Worm (Caenorhabditis elegans) whole organism, L1 larva: ENCODE results near the gene R09E10.1.

Experiments used
- C16A3.4 ChIP-seq: fragments of 150-350 bp; optimal IDR thresholded peaks from 2 replicates; lab custom pipeline; 2014; ENCODE audit warnings: missing biosample characterization, missing genetic modification characterization
- F16B12.6 ChIP-seq: fragments of 150-350 bp; optimal IDR thresholded peaks from 2 replicates; lab custom pipeline; 2014; ENCODE audit warnings: missing biosample characterization, missing genetic modification characterization
- aha-1 ChIP-seq: fragments of 150-350 bp; optimal IDR thresholded peaks from 2 replicates; lab custom pipeline; 2014; ENCODE audit warnings: missing biosample characterization, missing genetic modification characterization
- ama-1 ChIP-seq: fragments of 150-350 bp; optimal IDR thresholded peaks from 2 replicates; lab custom pipeline; 2014
- blmp-1 ChIP-seq: fragments of 150-350 bp; optimal IDR thresholded peaks from 2 replicates; lab custom pipeline; 2014; ENCODE audit warnings: missing biosample characterization, missing genetic modification characterization
- ceh-63 ChIP-seq: fragments of 200-800 bp; sonication (Bioruptor generic); optimal IDR thresholded peaks from 2 replicates; lab custom pipeline; 2018; ENCODE audit warnings: mild to moderate bottlenecking, missing genetic modification characterization, missing compliant biosample characterization
- ceh-8 ChIP-seq: fragments of 200-800 bp; sonication (Bioruptor generic); optimal IDR thresholded peaks from 2 replicates; lab custom pipeline; 2018; ENCODE audit warnings: mild to moderate bottlenecking, missing genetic modification characterization, moderate library complexity, missing compliant biosample characterization
- ceh-82 ChIP-seq, 3 experiments: fragments of 150-350 bp in 1 of 3; sonication (generic microtip) in 2 of 3; optimal IDR thresholded peaks; 2 replicates each; lab custom pipeline; 2014 to 2017; ENCODE audit warnings: missing biosample characterization in 3 of 3, missing genetic modification characterization in 3 of 3
- ces-1 ChIP-seq: fragments of 150-350 bp; optimal IDR thresholded peaks from 2 replicates; lab custom pipeline; 2014; ENCODE audit warnings: missing biosample characterization, missing genetic modification reagents, missing genetic modification characterization
- dpl-1 ChIP-seq, 3 experiments: fragments of 150-350 bp in 2 of 3; sonication (generic microtip) in 1 of 3; optimal IDR thresholded peaks; 2 replicates each; lab custom pipeline; 2014 to 2017; ENCODE audit warnings: missing biosample characterization in 3 of 3, missing genetic modification characterization in 3 of 3, missing genetic modification reagents in 3 of 3
- dsc-1 ChIP-seq: sonication (generic microtip); optimal IDR thresholded peaks from 2 replicates; lab custom pipeline; 2016; ENCODE audit warnings: mild to moderate bottlenecking, missing genetic modification characterization, missing compliant biosample characterization
- egl-13 ChIP-seq: sonication (generic microtip); optimal IDR thresholded peaks from 2 replicates; lab custom pipeline; 2016; ENCODE audit warnings: missing genotype, missing genetic modification reagents, missing genetic modification characterization, missing compliant biosample characterization
- fkh-10 ChIP-seq: sonication (generic microtip); optimal IDR thresholded peaks from 2 replicates; lab custom pipeline; 2017; ENCODE audit warnings: missing biosample characterization, missing genetic modification reagents, missing genetic modification characterization
- fkh-4 ChIP-seq: sonication (generic microtip); optimal IDR thresholded peaks from 2 replicates; lab custom pipeline; 2016; ENCODE audit warnings: missing compliant biosample characterization, missing genetic modification characterization, borderline replicate concordance
- fos-1 ChIP-seq: fragments of 150-350 bp; optimal IDR thresholded peaks from 2 replicates; lab custom pipeline; 2014; ENCODE audit warnings: missing biosample characterization, missing genetic modification characterization
- irx-1 ChIP-seq: sonication (generic microtip); optimal IDR thresholded peaks from 2 replicates; lab custom pipeline; 2016; ENCODE audit warnings: missing genetic modification characterization, missing compliant biosample characterization
- isw-1 ChIP-seq: fragments of 200-800 bp; sonication (Bioruptor generic); IDR thresholded peaks from 2 replicates; pipeline ENCODE4 v1.3.6; 2022; ENCODE audit warnings: missing genetic modification characterization, missing compliant biosample characterization
- lin-14 ChIP-seq: fragments of 200-800 bp; sonication (Bioruptor generic); optimal IDR thresholded peaks from 2 replicates; lab custom pipeline; 2018; ENCODE audit warnings: mild to moderate bottlenecking, missing genetic modification characterization, moderate library complexity, missing compliant biosample characterization
- mab-9 ChIP-seq: fragments of 200-800 bp; sonication (Bioruptor generic); IDR thresholded peaks from 2 replicates; pipeline ENCODE4 v1.3.6; 2022; ENCODE audit warnings: missing genetic modification reagents, missing genetic modification characterization, missing compliant biosample characterization
- mdl-1 ChIP-seq, 2 experiments: fragments of 150-350 bp; optimal IDR thresholded peaks; 2 replicates each; lab custom pipeline; 2014 to 2017; ENCODE audit warnings: missing biosample characterization in 2 of 2, missing genetic modification characterization in 2 of 2, inconsistent platforms in 1 of 2
- mep-1 ChIP-seq: fragments of 150-350 bp; optimal IDR thresholded peaks from 2 replicates; lab custom pipeline; 2014; ENCODE audit warnings: missing biosample characterization, missing genetic modification characterization
- nhr-12 ChIP-seq: sonication (generic microtip); optimal IDR thresholded peaks from 2 replicates; lab custom pipeline; 2017; ENCODE audit warnings: missing biosample characterization, missing genetic modification characterization
- nhr-19 ChIP-seq: fragments of 200-800 bp; sonication (Bioruptor generic); conservative IDR thresholded peaks from 2 replicates; pipeline ENCODE4 v1.3.6; 2022; ENCODE audit warnings: missing genetic modification characterization, missing compliant biosample characterization
- nhr-20 ChIP-seq: sonication (generic microtip); optimal IDR thresholded peaks from 2 replicates; lab custom pipeline; 2016; ENCODE audit warnings: mild to moderate bottlenecking, missing genetic modification characterization, missing compliant biosample characterization
- nhr-237 ChIP-seq: fragments of 150-350 bp; optimal IDR thresholded peaks from 2 replicates; lab custom pipeline; 2014; ENCODE audit warnings: missing biosample characterization, missing genetic modification characterization
- nhr-47 ChIP-seq: sonication (generic microtip); optimal IDR thresholded peaks from 2 replicates; lab custom pipeline; 2016; ENCODE audit warnings: mild to moderate bottlenecking, missing genetic modification characterization, moderate library complexity, missing compliant biosample characterization
- nhr-77 ChIP-seq: fragments of 150-350 bp; optimal IDR thresholded peaks from 2 replicates; lab custom pipeline; 2014; ENCODE audit warnings: missing biosample characterization, missing genetic modification characterization
- nhr-84 ChIP-seq: sonication (generic microtip); optimal IDR thresholded peaks from 2 replicates; lab custom pipeline; 2017; ENCODE audit warnings: missing biosample characterization, missing genetic modification characterization
- nhr-90 ChIP-seq: sonication (generic microtip); optimal IDR thresholded peaks from 2 replicates; lab custom pipeline; 2016; ENCODE audit warnings: mild to moderate bottlenecking, missing genetic modification characterization, missing compliant biosample characterization; ENCODE audit not compliant: poor library complexity
- rnt-1 ChIP-seq: sonication (generic microtip); optimal IDR thresholded peaks from 2 replicates; lab custom pipeline; 2016; ENCODE audit warnings: mild to moderate bottlenecking, missing genetic modification characterization, moderate library complexity, missing compliant biosample characterization
- skn-1 ChIP-seq: fragments of 150-350 bp; optimal IDR thresholded peaks from 2 replicates; lab custom pipeline; 2014; ENCODE audit warnings: missing biosample characterization, missing genetic modification characterization
- snpc-4 ChIP-seq: fragments of 150-350 bp; optimal IDR thresholded peaks from 2 replicates; lab custom pipeline; 2014; ENCODE audit warnings: missing biosample characterization, missing genetic modification characterization
- snu-23 ChIP-seq: sonication (generic microtip); optimal IDR thresholded peaks from 2 replicates; lab custom pipeline; 2016; ENCODE audit warnings: missing genetic modification characterization, missing compliant biosample characterization
- swsn-7 ChIP-seq: sonication (generic microtip); optimal IDR thresholded peaks from 2 replicates; lab custom pipeline; 2016; ENCODE audit warnings: missing genetic modification characterization, missing compliant biosample characterization
- tbx-2 ChIP-seq: sonication (generic microtip); optimal IDR thresholded peaks from 2 replicates; lab custom pipeline; 2016; ENCODE audit warnings: missing genetic modification characterization, missing compliant biosample characterization
- tlp-1 ChIP-seq: fragments of 150-350 bp; optimal IDR thresholded peaks from 2 replicates; lab custom pipeline; 2014; ENCODE audit warnings: missing biosample characterization, missing genetic modification characterization
- unc-130 ChIP-seq: fragments of 150-350 bp; optimal IDR thresholded peaks from 2 replicates; lab custom pipeline; 2017; ENCODE audit warnings: missing biosample characterization, missing genetic modification characterization, inconsistent platforms
- unc-62 ChIP-seq: fragments of 150-350 bp; optimal IDR thresholded peaks from 2 replicates; lab custom pipeline; 2014; ENCODE audit warnings: missing biosample characterization, missing genetic modification reagents, missing genetic modification characterization
- unc-86 ChIP-seq: sonication (generic microtip); optimal IDR thresholded peaks from 2 replicates; lab custom pipeline; 2016; ENCODE audit warnings: missing genetic modification characterization, missing compliant biosample characterization
- unc-98 ChIP-seq: fragments of 200-800 bp; sonication (Bioruptor generic); IDR thresholded peaks from 2 replicates; pipeline ENCODE4 v1.3.6; 2022; ENCODE audit warnings: missing genetic modification characterization, missing compliant biosample characterization
- zip-4 ChIP-seq: fragments of 200-800 bp; sonication (Bioruptor generic); optimal IDR thresholded peaks from 2 replicates; lab custom pipeline; 2018; ENCODE audit warnings: mild to moderate bottlenecking, missing genetic modification characterization, moderate library complexity, missing compliant biosample characterization

The R09E10.1 gene

ce11 chrIV:10330962-10331361 lies 8.4 kb upstream of the R09E10.1 start (continued):
- TF ChIP-seq irx-1 (tag; lab: Kevin White, UChicago) (no peak), tbx-2 (tag; lab: Kevin White, UChicago) (no peak), mdl-1 (tag; optimal IDR thresholded peaks at IDR 0.05; lab: Kevin White, UChicago) (no peak), zip-4 (GFP tag; lab: Kevin White, UChicago) (no peak), fos-1 (tag; lab: Kevin White, UChicago) (no peak), ceh-63 (GFP tag; lab: Kevin White, UChicago) (no peak), ceh-8 (no peak), egl-13 (tag; lab: Kevin White, UChicago) (no peak), dsc-1 (tag; lab: Kevin White, UChicago) (peak; percentile 12), skn-1 (tag; lab: Kevin White, UChicago) (peak; percentile 6), isw-1 (GFP tag; lab: Robert Waterston, UW) (no peak), rnt-1 (tag; lab: Kevin White, UChicago) (no peak), nhr-237 (no peak), nhr-77 (tag; lab: Kevin White, UChicago) (peak; percentile 13), nhr-47 (tag; lab: Kevin White, UChicago) (peak; percentile 9), snpc-4 (tag; lab: Kevin White, UChicago) (no peak), fkh-10 (GFP tag; lab: Kevin White, UChicago) (peak; percentile 15), F16B12.6 (tag; lab: Kevin White, UChicago) (no peak), ama-1 (lab: Kevin White, UChicago) (no peak), unc-130 (no peak), nhr-19 (no peak), dpl-1 (GFP tag; optimal IDR thresholded peaks at IDR 0.05; lab: Kevin White, UChicago) (no peak), unc-98 (GFP tag; lab: Robert Waterston, UW) (no peak), ceh-82 (tag; optimal IDR thresholded peaks at IDR 0.05; lab: Kevin White, UChicago) (peak in 1 of 3 experiments; percentile 25), unc-86 (no peak), nhr-90 (tag; lab: Kevin White, UChicago) (peak; percentile 11), C16A3.4 (tag; lab: Kevin White, UChicago) (no peak), aha-1 (no peak), snu-23 (peak; percentile 13), nhr-12 (tag; lab: Kevin White, UChicago) (no peak), blmp-1 (tag; lab: Kevin White, UChicago) (peak; percentile 71), fkh-4 (tag; lab: Kevin White, UChicago) (no peak), mab-9 (GFP tag; lab: Robert Waterston, UW) (no peak), nhr-84 (tag; lab: Kevin White, UChicago) (no peak), nhr-20 (tag; lab: Kevin White, UChicago) (peak; percentile 33), swsn-7 (tag; lab: Kevin White, UChicago) (peak; percentile 0), lin-14 (GFP tag; lab: Kevin White, UChicago) (peak; percentile 66), mep-1 (no peak), unc-62 (GFP tag; lab: Kevin White, UChicago) (no peak), tlp-1 (tag; lab: Kevin White, UChicago) (no peak)

ce11 chrIV:10318199-10318598 lies 4.4 kb downstream of the R09E10.1 start, which contains the start of gene R09E10.2:
R09E10.2 (minus strand) TSS chrIV:10318299.
- no peak for TF ChIP-seq ces-1 (GFP tag; lab: Kevin White, UChicago)
- TF ChIP-seq, all 84 proteins: peak for 0

- TF ChIP-seq irx-1 (tag; lab: Kevin White, UChicago): no peak
Observed at ce11 chrIV:10313565-10313964, 9.0 kb downstream of the R09E10.1 start, which contains the start of gene acs-18. acs-18 (minus strand) TSS chrIV:10313665.
